Fruit fly (Drosophila melanogaster) whole organism, pupa: ENCODE data around the gene CG2233.

Experiments
- CG10348 ChIP-seq: fragments of 200-800 bp; sonication (Bioruptor generic); IDR thresholded peaks from 2 replicates; pipeline ENCODE4 v1.3.6; 2022; ENCODE audit warnings: missing biosample characterization, missing genetic modification characterization
- CG12605 ChIP-seq: fragments of 200-800 bp; sonication (Bioruptor generic); IDR thresholded peaks from 2 replicates; pipeline ENCODE4 v1.3.6; 2022; ENCODE audit warnings: missing biosample characterization, missing genetic modification characterization
- CG13204 ChIP-seq: fragments of 200-800 bp; sonication (Bioruptor generic); optimal IDR thresholded peaks from 2 replicates; lab custom pipeline; 2018; ENCODE audit warnings: missing biosample characterization, mild to moderate bottlenecking, missing genetic modification characterization, moderate library complexity
- CG14655 ChIP-seq: fragments of 200-800 bp; sonication (Bioruptor generic); optimal IDR thresholded peaks from 3 replicates; lab custom pipeline; 2017; ENCODE audit warnings: mild to moderate bottlenecking, missing biosample characterization, missing genetic modification reagents, missing genetic modification characterization
- CG15710 ChIP-seq: fragments of 200-800 bp; sonication (Bioruptor generic); optimal IDR thresholded peaks from 2 replicates; lab custom pipeline; 2018; ENCODE audit warnings: missing biosample characterization, mild to moderate bottlenecking, missing genetic modification characterization, moderate library complexity
- CG17806 ChIP-seq: fragments of 200-800 bp; sonication (Bioruptor generic); optimal IDR thresholded peaks from 2 replicates; lab custom pipeline; 2018; ENCODE audit warnings: missing biosample characterization, mild to moderate bottlenecking, missing genetic modification characterization, moderate library complexity
- CG32121 ChIP-seq: fragments of 200-800 bp; sonication (Bioruptor generic); IDR thresholded peaks from 2 replicates; pipeline ENCODE4 v1.3.6; 2022; ENCODE audit warnings: missing biosample characterization, missing genetic modification characterization
- CG34367 ChIP-seq: fragments of 200-800 bp; sonication (Bioruptor generic); optimal IDR thresholded peaks from 2 replicates; lab custom pipeline; 2018; ENCODE audit warnings: missing biosample characterization, mild to moderate bottlenecking, missing genetic modification characterization
- CG4496 ChIP-seq: fragments of 200-800 bp; sonication (Bioruptor generic); IDR thresholded peaks from 3 replicates; pipeline ENCODE4 v1.3.6; 2022; ENCODE audit warnings: missing biosample characterization, missing genetic modification characterization
- CG8159 ChIP-seq: fragments of 200-800 bp; sonication (Bioruptor generic); optimal IDR thresholded peaks from 3 replicates; lab custom pipeline; 2018; ENCODE audit warnings: missing biosample characterization, mild to moderate bottlenecking, missing genetic modification characterization, moderate library complexity
- CG8301 ChIP-seq: fragments of 200-800 bp; sonication (Bioruptor generic); optimal IDR thresholded peaks from 2 replicates; lab custom pipeline; 2018; ENCODE audit warnings: missing biosample characterization, mild to moderate bottlenecking, missing genetic modification characterization
- CG9948 ChIP-seq: fragments of 200-800 bp; sonication (Bioruptor generic); optimal IDR thresholded peaks from 2 replicates; lab custom pipeline; 2018; ENCODE audit warnings: missing biosample characterization, mild to moderate bottlenecking, missing genetic modification characterization, moderate library complexity
- D1 ChIP-seq: fragments of 200-800 bp; sonication (Bioruptor generic); optimal IDR thresholded peaks from 2 replicates; lab custom pipeline; 2018; ENCODE audit warnings: missing biosample characterization, mild to moderate bottlenecking, missing genetic modification characterization, moderate library complexity
- EcR ChIP-seq: fragments of 200-800 bp; sonication (Bioruptor generic); optimal IDR thresholded peaks from 3 replicates; lab custom pipeline; 2019; ENCODE audit warnings: missing biosample characterization, missing genetic modification characterization, mild to moderate bottlenecking, moderate library complexity, missing genetic modification reagents
- Ets98B ChIP-seq: fragments of 200-800 bp; sonication (Bioruptor generic); IDR thresholded peaks from 2 replicates; pipeline ENCODE4 v1.3.6; 2022; ENCODE audit warnings: missing biosample characterization, missing genetic modification characterization
- Pif1A ChIP-seq: fragments of 200-800 bp; sonication (Bioruptor generic); optimal IDR thresholded peaks from 3 replicates; lab custom pipeline; 2016; ENCODE audit warnings: missing biosample characterization, missing genetic modification characterization
- Pif1B ChIP-seq: fragments of 200-800 bp; sonication (Bioruptor generic); optimal IDR thresholded peaks from 3 replicates; lab custom pipeline; 2016; ENCODE audit warnings: missing biosample characterization, missing genetic modification characterization
- Snoo ChIP-seq: fragments of 200-800 bp; sonication (Bioruptor generic); optimal IDR thresholded peaks from 3 replicates; lab custom pipeline; 2017; ENCODE audit warnings: missing biosample characterization, mild to moderate bottlenecking, missing genetic modification characterization, inconsistent platforms
- fd96Ca ChIP-seq: fragments of 200-800 bp; sonication (Bioruptor generic); IDR thresholded peaks from 3 replicates; pipeline ENCODE4 v1.3.6; 2022; ENCODE audit warnings: missing biosample characterization, missing genetic modification characterization
- gl ChIP-seq: fragments of 200-800 bp; sonication (Bioruptor generic); optimal IDR thresholded peaks from 2 replicates; lab custom pipeline; 2018; ENCODE audit warnings: missing biosample characterization, mild to moderate bottlenecking, missing genetic modification characterization
- rn ChIP-seq: fragments of 200-800 bp; sonication (Bioruptor generic); IDR thresholded peaks from 2 replicates; pipeline ENCODE4 v1.3.6; 2022; ENCODE audit warnings: missing biosample characterization, missing genetic modification characterization

CG2233 gene

DNA sequence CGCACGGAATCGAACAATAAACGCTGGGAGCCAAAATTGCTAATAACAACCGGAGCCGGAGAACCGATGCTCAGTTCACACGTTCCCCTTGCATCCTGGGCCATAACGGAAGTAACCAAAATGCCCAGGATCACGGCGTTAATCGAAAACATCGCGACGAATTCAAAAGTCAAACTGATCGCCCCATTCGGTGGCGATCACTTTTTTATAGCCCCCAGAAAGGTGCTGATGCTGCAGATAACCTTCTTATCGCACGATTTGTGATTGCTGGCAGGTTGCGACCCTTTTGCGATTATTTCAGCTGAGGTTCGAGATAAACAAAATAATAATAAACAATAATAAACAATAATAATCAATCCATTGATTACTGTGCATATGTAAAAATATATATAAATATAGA is at the start of gene CG2233:
TSS of gene CG2233 (minus strand) at position 184 of the 400 bp plus-strand sequence.
- TF ChIP-seq CG14655 (GFP tag; lab: Kevin White, UChicago), result no peak
- TF ChIP-seq CG15710 (tag; lab: Kevin White, UChicago), result no peak
- 0 out of 3 replicates have a peak, but pooled peaks have one; percentile 24 for TF ChIP-seq CG4496

DNA sequence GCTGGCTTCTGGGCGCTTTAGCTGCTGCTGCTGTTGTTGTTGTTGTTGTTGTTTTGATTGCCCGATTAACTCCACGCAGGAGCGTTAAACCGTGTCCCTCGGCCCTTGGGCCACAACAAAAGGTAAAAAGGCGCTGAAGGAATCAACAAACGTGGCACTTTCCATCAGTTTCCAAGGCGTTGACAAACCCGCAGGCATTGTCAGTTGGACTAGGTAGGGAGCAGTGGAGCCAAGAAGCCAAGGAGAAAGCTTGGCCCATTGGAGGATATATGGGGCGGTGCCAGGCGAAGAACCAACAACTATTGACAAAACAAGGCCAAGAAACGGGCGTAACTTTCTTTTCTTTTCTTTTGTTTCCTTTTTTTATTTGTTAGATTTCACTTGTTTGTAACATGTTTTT is 49.8 kb upstream of the CG2233 start, which contains the start of gene CG2256:
TSS of gene CG2256 (minus strand) at position 101 of the 400 bp plus-strand sequence.
- TF ChIP-seq CG17806 (tag; lab: Kevin White, UChicago), result no peak
- no peak for TF ChIP-seq CG9948 (tag; lab: Kevin White, UChicago)
- TF ChIP-seq Snoo (tag; lab: Kevin White, UChicago), result no peak
- no peak for TF ChIP-seq CG12605 (GFP tag; lab: Robert Waterston, UW)
- no peak for TF ChIP-seq CG10348 (GFP tag; lab: Robert Waterston, UW)
- TF ChIP-seq fd96Ca, result no peak
- no peak for TF ChIP-seq Pif1A (GFP tag; lab: Kevin White, UChicago)
- no peak for TF ChIP-seq rn (GFP tag; lab: Robert Waterston, UW)
- no peak for TF ChIP-seq D1
- no peak for TF ChIP-seq CG34367
- TF ChIP-seq gl (tag; lab: Kevin White, UChicago), result no peak
- no peak for TF ChIP-seq CG15710 (tag; lab: Kevin White, UChicago)
- no peak for TF ChIP-seq CG4496
- no peak for TF ChIP-seq CG8159 (tag; lab: Kevin White, UChicago)
- TF ChIP-seq CG8301, result no peak

DNA sequence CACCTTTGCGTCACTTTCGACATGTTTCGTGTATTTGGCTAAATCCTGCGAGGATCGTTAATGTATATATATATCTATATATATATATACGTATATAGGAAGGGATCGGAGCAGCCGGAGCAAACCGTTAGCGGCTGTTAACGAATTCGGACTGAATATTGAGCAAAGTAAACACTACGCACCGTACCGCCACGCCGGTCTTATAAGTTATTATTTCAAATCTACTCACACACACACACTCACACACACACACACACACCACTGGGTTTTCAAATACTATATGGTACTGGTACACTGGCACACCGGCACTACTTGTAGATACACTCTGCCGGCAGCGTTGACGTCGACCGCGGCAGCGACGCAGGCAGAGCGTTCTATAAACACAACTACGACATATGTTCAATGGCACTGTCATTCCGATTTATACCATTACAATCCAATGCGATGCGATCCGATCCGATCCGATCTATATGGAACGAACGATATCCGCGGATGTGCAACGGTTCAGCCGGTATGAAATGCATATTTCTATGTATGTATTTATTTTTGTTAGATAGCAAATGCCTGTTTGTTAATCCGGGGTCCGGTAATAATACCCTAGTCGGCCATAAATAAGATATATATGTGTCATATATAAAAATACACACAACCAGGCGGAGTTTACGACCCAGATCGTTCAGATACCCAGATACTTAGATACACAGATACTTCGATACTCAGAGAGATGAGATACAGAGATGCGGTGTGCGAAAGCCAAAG is 44.3 kb upstream of the CG2233 start, which contains the start of gene Ldsdh1:
TSS of gene Ldsdh1 (minus strand) at position 179 of the 759 bp plus-strand sequence.
- TF ChIP-seq CG9948 (tag; lab: Kevin White, UChicago), result no peak
- TF ChIP-seq CG12605 (GFP tag; lab: Robert Waterston, UW), result no peak
- no peak for TF ChIP-seq fd96Ca
- no peak for TF ChIP-seq CG15710 (tag; lab: Kevin White, UChicago)
- TF ChIP-seq CG17806 (tag; lab: Kevin White, UChicago), result no peak
- no peak for TF ChIP-seq CG4496
- TF ChIP-seq CG13204 (GFP tag; lab: Kevin White, UChicago), result no peak
- no peak for TF ChIP-seq D1
- no peak for TF ChIP-seq gl (tag; lab: Kevin White, UChicago)
- no peak for TF ChIP-seq Snoo (tag; lab: Kevin White, UChicago)
- no peak for TF ChIP-seq Ets98B
- TF ChIP-seq Pif1A (GFP tag; lab: Kevin White, UChicago), result no peak
- no peak for TF ChIP-seq CG34367
- no peak for TF ChIP-seq CG8159 (tag; lab: Kevin White, UChicago)

- TF ChIP-seq CG17806 (tag; lab: Kevin White, UChicago) (no peak), CG8159 (tag; lab: Kevin White, UChicago) (peak; percentile 4)
Observed at dm6 chrX:8080174-8080573, 42.9 kb upstream of the CG2233 start.

dm6 chrX:8075300-8075927 is 38.1 kb upstream of the CG2233 start, which contains the start of the genes Upf2 and CG1571:
TSS of gene Upf2 (minus strand) at chrX:8075466.
TSS of gene CG1571 (plus strand) at chrX:8075877.
- TF ChIP-seq CG15710 (tag; lab: Kevin White, UChicago), result no peak
- no peak for TF ChIP-seq CG4496

DNA sequence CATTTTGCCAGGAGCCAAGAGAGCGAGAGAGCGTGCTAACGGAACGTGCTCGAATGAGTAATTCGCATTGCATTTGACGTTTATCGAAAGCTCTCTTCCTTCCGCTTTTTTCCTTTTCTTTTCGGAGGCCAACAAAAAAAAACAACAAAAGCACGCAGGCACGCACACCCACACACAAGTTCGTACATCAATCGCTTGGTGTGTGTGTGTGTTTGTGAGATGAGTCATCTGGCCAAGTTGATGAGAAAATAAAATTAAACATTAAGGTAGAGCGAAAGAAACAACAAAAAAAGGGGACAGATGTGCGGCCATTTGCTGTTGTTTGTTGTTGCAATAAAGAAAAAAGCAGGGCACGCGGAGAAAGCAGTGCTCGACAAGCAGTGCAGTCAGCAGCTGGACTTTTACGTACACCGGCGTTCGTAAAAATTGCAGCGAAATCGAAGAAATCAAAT is 25.9 kb upstream of the CG2233 start:
- TF ChIP-seq CG9948 (tag; lab: Kevin White, UChicago) (peak; percentile 25), EcR (GFP tag; lab: Kevin White, UChicago) (no peak), CG32121 (GFP tag; lab: Robert Waterston, UW) (peak; percentile 79), Pif1B (GFP tag; lab: Kevin White, UChicago) (peak; percentile 58), gl (tag; lab: Kevin White, UChicago) (peak; percentile 74), CG14655 (GFP tag; lab: Kevin White, UChicago) (no peak), CG10348 (GFP tag; lab: Robert Waterston, UW) (no peak), CG12605 (GFP tag; lab: Robert Waterston, UW) (peak; percentile 79), CG34367 (peak; percentile 50), CG4496 (peak; percentile 88), rn (GFP tag; lab: Robert Waterston, UW) (0 out of 2 replicates have a peak, but pooled peaks have one; percentile 10), fd96Ca (peak; percentile 52; the same call in 1 of the 3 replicates), Snoo (tag; lab: Kevin White, UChicago) (peak; percentile 67), CG17806 (tag; lab: Kevin White, UChicago) (peak; percentile 38), CG15710 (tag; lab: Kevin White, UChicago) (peak; percentile 55), CG13204 (GFP tag; lab: Kevin White, UChicago) (no peak), CG8159 (tag; lab: Kevin White, UChicago) (peak; percentile 51), Pif1A (GFP tag; lab: Kevin White, UChicago) (peak; percentile 84), D1 (no peak), Ets98B (peak; percentile 77), CG8301 (peak; percentile 40)
